Worm (Caenorhabditis elegans): Measurements from ENCODE around the gene F02C12.2.

F02C12.2 gene

ce11 chrX:13350804-13351747, 48.0 kb downstream of the F02C12.2 start, which contains the start of gene mxl-3:
Gene mxl-3, minus strand, starts transcription at chrX:13350804.
- no peak for TF ChIP-seq lin-32 (GFP tag; optimal IDR thresholded peaks at IDR 0.05)
- no peak for TF ChIP-seq elt-1 (tag; optimal IDR thresholded peaks at IDR 0.05; ENCODE audit: borderline replicate concordance, insufficient read depth)
- no peak for TF ChIP-seq ceh-39 (tag; optimal IDR thresholded peaks at IDR 0.05)
- TF ChIP-seq flh-1 (GFP tag; optimal IDR thresholded peaks at IDR 0.05) = no peak
- TF ChIP-seq drap-1 (GFP tag; optimal IDR thresholded peaks at IDR 0.05) = no peak
- TF ChIP-seq zip-8 (tag; optimal IDR thresholded peaks at IDR 0.05) = no peak
- no peak for TF ChIP-seq nhr-12 (tag; optimal IDR thresholded peaks at IDR 0.05)
- TF ChIP-seq mls-2 (tag; optimal IDR thresholded peaks at IDR 0.05) = no peak
- TF ChIP-seq pha-4 (tag; optimal IDR thresholded peaks at IDR 0.05) = no peak

- TF ChIP-seq pha-4 (tag; optimal IDR thresholded peaks at IDR 0.05) = no peak
- TF ChIP-seq blmp-1 (tag; optimal IDR thresholded peaks at IDR 0.05) = no peak
- TF ChIP-seq sem-2 (GFP tag; optimal IDR thresholded peaks at IDR 0.05) = no peak
- TF ChIP-seq unc-39 (tag; optimal IDR thresholded peaks at IDR 0.05) = no peak
- TF ChIP-seq hlh-1 (tag; optimal IDR thresholded peaks at IDR 0.05) = no peak
- no peak for TF ChIP-seq bed-3 (GFP tag; optimal IDR thresholded peaks at IDR 0.05)
- no peak for TF ChIP-seq snpc-4 (tag; optimal IDR thresholded peaks at IDR 0.05)
- no peak for TF ChIP-seq sptf-1 (tag; optimal IDR thresholded peaks at IDR 0.05)
- TF ChIP-seq zip-8 (tag; optimal IDR thresholded peaks at IDR 0.05) = no peak
These were observed 48.9 kb downstream of the F02C12.2 start for ce11 chrX:13350123-13350798.

ce11 chrX:13349230-13350122, 49.6 kb downstream of the F02C12.2 start:
- TF ChIP-seq nhr-28 (tag; optimal IDR thresholded peaks at IDR 0.05) = no peak
- TF ChIP-seq nhr-12 (tag; optimal IDR thresholded peaks at IDR 0.05) = no peak
- no peak for TF ChIP-seq hlh-1 (tag; optimal IDR thresholded peaks at IDR 0.05)
- TF ChIP-seq M03D4.4 (tag; optimal IDR thresholded peaks at IDR 0.05) = no peak
- no peak for TF ChIP-seq elt-3 (tag; optimal IDR thresholded peaks at IDR 0.05)
- TF ChIP-seq ceh-39 (tag; optimal IDR thresholded peaks at IDR 0.05) = no peak
- TF ChIP-seq pha-4 (tag; optimal IDR thresholded peaks at IDR 0.05) = no peak
- TF ChIP-seq unc-39 (tag; optimal IDR thresholded peaks at IDR 0.05) = no peak
- no peak for TF ChIP-seq elt-1 (tag; optimal IDR thresholded peaks at IDR 0.05; ENCODE audit: borderline replicate concordance, insufficient read depth)
- no peak for TF ChIP-seq lin-13 (tag; optimal IDR thresholded peaks at IDR 0.05)
- no peak for TF ChIP-seq mls-2 (tag; optimal IDR thresholded peaks at IDR 0.05)
- TF ChIP-seq blmp-1 (tag; optimal IDR thresholded peaks at IDR 0.05) = no peak
- no peak for TF ChIP-seq ceh-43 (GFP tag; optimal IDR thresholded peaks at IDR 0.05)
- TF ChIP-seq bed-3 (GFP tag; optimal IDR thresholded peaks at IDR 0.05) = no peak
- TF ChIP-seq ceh-83 (GFP tag; optimal IDR thresholded peaks at IDR 0.05) = no peak
- no peak for TF ChIP-seq ces-1 (GFP tag; optimal IDR thresholded peaks at IDR 0.05)
- no peak for TF ChIP-seq mab-5 (tag; optimal IDR thresholded peaks at IDR 0.05)
- TF ChIP-seq unc-62 (GFP tag; optimal IDR thresholded peaks at IDR 0.05) = no peak
- TF ChIP-seq lsy-2 (tag; optimal IDR thresholded peaks at IDR 0.05) = no peak
- no peak for TF ChIP-seq ztf-11 (tag; optimal IDR thresholded peaks at IDR 0.05)

- TF ChIP-seq sptf-1 (tag; optimal IDR thresholded peaks at IDR 0.05) (no peak), mab-5 (tag; optimal IDR thresholded peaks at IDR 0.05) (no peak), lin-32 (GFP tag; optimal IDR thresholded peaks at IDR 0.05) (no peak), ceh-83 (GFP tag; optimal IDR thresholded peaks at IDR 0.05) (no peak), drap-1 (GFP tag; optimal IDR thresholded peaks at IDR 0.05) (no peak), mls-2 (tag; optimal IDR thresholded peaks at IDR 0.05) (no peak), ztf-11 (tag; optimal IDR thresholded peaks at IDR 0.05) (no peak), ces-1 (GFP tag; optimal IDR thresholded peaks at IDR 0.05) (no peak), nhr-28 (tag; optimal IDR thresholded peaks at IDR 0.05) (no peak), elt-1 (tag; optimal IDR thresholded peaks at IDR 0.05; ENCODE audit: borderline replicate concordance, insufficient read depth) (no peak), pha-4 (tag; optimal IDR thresholded peaks at IDR 0.05) (no peak), nhr-76 (tag; optimal IDR thresholded peaks at IDR 0.05) (no peak), mep-1 (tag; optimal IDR thresholded peaks at IDR 0.05) (no peak), unc-120 (tag; optimal IDR thresholded peaks at IDR 0.05; ENCODE audit: poor library complexity, severe bottlenecking) (no peak), unc-39 (tag; optimal IDR thresholded peaks at IDR 0.05) (no peak)
These were observed 50.7 kb downstream of the F02C12.2 start for ce11 chrX:13348417-13348816.
